Fruit fly (Drosophila melanogaster) whole organism, prepupa: ENCODE results near the gene phtm.
A peak's percentile ranks its signal among the peaks of the same experiment; 100 is the strongest.

Experiments used
- Blimp-1 ChIP-seq: fragments of 200-800 bp; sonication (Bioruptor generic); optimal IDR thresholded peaks from 3 replicates; lab custom pipeline; 2017; ENCODE audit warnings: missing biosample characterization, missing genetic modification characterization, mild to moderate bottlenecking, moderate library complexity, missing genetic modification reagents
- CG10631 ChIP-seq: fragments of 200-800 bp; sonication (Bioruptor generic); optimal IDR thresholded peaks from 2 replicates; lab custom pipeline; 2016; ENCODE audit warnings: missing biosample characterization, missing genetic modification characterization
- CG10669 ChIP-seq: fragments of 200-800 bp; sonication (Bioruptor generic); optimal IDR thresholded peaks from 3 replicates; lab custom pipeline; 2018; ENCODE audit warnings: missing biosample characterization, mild to moderate bottlenecking, missing genetic modification characterization, moderate library complexity
- CG11294 ChIP-seq: fragments of 200-800 bp; sonication (Bioruptor generic); IDR thresholded peaks from 2 replicates; pipeline ENCODE4 v1.3.6; 2022; ENCODE audit warnings: missing biosample characterization, missing genetic modification characterization
- CG11762 ChIP-seq: fragments of 200-800 bp; sonication (Bioruptor generic); optimal IDR thresholded peaks from 3 replicates; lab custom pipeline; 2016; ENCODE audit warnings: missing biosample characterization, missing genetic modification characterization; ENCODE audit not compliant: insufficient read depth
- CG11902 ChIP-seq: fragments of 200-800 bp; sonication (Bioruptor generic); optimal IDR thresholded peaks from 3 replicates; lab custom pipeline; 2016; ENCODE audit warnings: missing biosample characterization, missing genetic modification characterization
- CG1621 ChIP-seq: fragments of 200-800 bp; sonication (Bioruptor generic); optimal IDR thresholded peaks from 3 replicates; lab custom pipeline; 2018; ENCODE audit warnings: missing biosample characterization, mild to moderate bottlenecking, missing genetic modification characterization
- CG16779 ChIP-seq: fragments of 200-800 bp; sonication (Bioruptor generic); optimal IDR thresholded peaks from 3 replicates; lab custom pipeline; 2017; ENCODE audit warnings: missing biosample characterization, mild to moderate bottlenecking, missing genetic modification characterization
- CG3032 ChIP-seq: fragments of 200-800 bp; optimal IDR thresholded peaks from 2 replicates; lab custom pipeline; 2019; ENCODE audit warnings: missing biosample characterization, mild to moderate bottlenecking, missing genetic modification characterization, moderate library complexity
- CG31627 ChIP-seq: fragments of 200-800 bp; sonication (Bioruptor generic); optimal IDR thresholded peaks from 3 replicates; lab custom pipeline; 2016; ENCODE audit warnings: missing biosample characterization, missing genetic modification characterization
- CG32006 ChIP-seq: fragments of 200-800 bp; sonication (Bioruptor generic); optimal IDR thresholded peaks from 3 replicates; lab custom pipeline; 2017; ENCODE audit warnings: missing biosample characterization, mild to moderate bottlenecking, missing genetic modification characterization
- CG34406 ChIP-seq: fragments of 200-800 bp; sonication (Bioruptor generic); optimal IDR thresholded peaks from 3 replicates; lab custom pipeline; 2016; ENCODE audit warnings: missing biosample characterization, missing genetic modification characterization
- CG4318 ChIP-seq: fragments of 200-800 bp; sonication (Bioruptor generic); optimal IDR thresholded peaks from 3 replicates; lab custom pipeline; 2017; ENCODE audit warnings: missing biosample characterization, mild to moderate bottlenecking, missing genetic modification characterization
- CG6163 ChIP-seq: fragments of 200-800 bp; sonication (Bioruptor generic); IDR thresholded peaks from 3 replicates; pipeline ENCODE4 v1.3.6; 2022; ENCODE audit warnings: missing biosample characterization, missing genetic modification characterization
- CG6276 ChIP-seq: fragments of 200-800 bp; sonication (Bioruptor generic); optimal IDR thresholded peaks from 2 replicates; lab custom pipeline; 2017; ENCODE audit warnings: missing biosample characterization, mild to moderate bottlenecking, missing genetic modification characterization
- CG6854 ChIP-seq: fragments of 200-800 bp; sonication (Bioruptor generic); optimal IDR thresholded peaks from 2 replicates; lab custom pipeline; 2017; ENCODE audit warnings: missing biosample characterization, mild to moderate bottlenecking, missing genetic modification characterization
- CG7368 ChIP-seq: fragments of 200-800 bp; sonication (Bioruptor generic); optimal IDR thresholded peaks from 3 replicates; lab custom pipeline; 2016; ENCODE audit warnings: missing biosample characterization, missing genetic modification characterization
- CG8119 ChIP-seq: fragments of 200-800 bp; sonication (Bioruptor generic); IDR thresholded peaks from 3 replicates; pipeline ENCODE4 v1.3.6; 2022; ENCODE audit warnings: missing biosample characterization, missing genetic modification characterization
- CG8632 ChIP-seq: fragments of 200-800 bp; sonication (Bioruptor generic); optimal IDR thresholded peaks from 3 replicates; lab custom pipeline; 2016; ENCODE audit warnings: missing biosample characterization, missing genetic modification characterization
- CG9139 ChIP-seq: fragments of 200-800 bp; sonication (Bioruptor generic); optimal IDR thresholded peaks from 3 replicates; lab custom pipeline; 2017; ENCODE audit warnings: missing biosample characterization, mild to moderate bottlenecking, missing genetic modification characterization
- Eip78C ChIP-seq: fragments of 200-800 bp; sonication (Bioruptor generic); peaks from one replicate; lab custom pipeline; 2016; ENCODE audit warnings: missing biosample characterization, missing genetic modification characterization
- Eip93F ChIP-seq: fragments of 200-800 bp; sonication (Bioruptor generic); optimal IDR thresholded peaks from 2 replicates; lab custom pipeline; 2016; ENCODE audit warnings: missing biosample characterization, mild to moderate bottlenecking, missing genetic modification characterization
- Ets96B ChIP-seq: fragments of 200-800 bp; optimal IDR thresholded peaks from 2 replicates; lab custom pipeline; 2019; ENCODE audit warnings: missing biosample characterization, mild to moderate bottlenecking, missing genetic modification characterization, moderate library complexity
- Gug ChIP-seq: fragments of 200-800 bp; sonication (Bioruptor generic); IDR thresholded peaks from 2 replicates; pipeline ENCODE4 v1.3.6; 2022; ENCODE audit warnings: missing biosample characterization, missing genetic modification characterization
- Hr38 ChIP-seq: sonication (Bioruptor generic); optimal IDR thresholded peaks from 2 replicates; lab custom pipeline; 2016; ENCODE audit warnings: missing biosample characterization, missing genetic modification characterization
- Hr39 ChIP-seq: fragments of 200-800 bp; sonication (Bioruptor generic); optimal IDR thresholded peaks from 2 replicates; lab custom pipeline; 2016; ENCODE audit warnings: missing biosample characterization, missing genetic modification characterization
- Lpt ChIP-seq: fragments of 200-800 bp; sonication (Bioruptor generic); optimal IDR thresholded peaks from 3 replicates; lab custom pipeline; 2016; ENCODE audit warnings: missing biosample characterization, missing genetic modification characterization
- Met ChIP-seq: fragments of 200-800 bp; sonication (Bioruptor generic); optimal IDR thresholded peaks from 3 replicates; lab custom pipeline; 2016; ENCODE audit warnings: missing biosample characterization, missing genetic modification characterization
- Smox ChIP-seq: fragments of 200-800 bp; sonication (Bioruptor generic); optimal IDR thresholded peaks from 3 replicates; lab custom pipeline; 2016; ENCODE audit warnings: missing biosample characterization, missing genetic modification characterization
- Sox102F ChIP-seq: fragments of 200-800 bp; sonication (Bioruptor generic); optimal IDR thresholded peaks from 2 replicates; lab custom pipeline; 2016; ENCODE audit warnings: missing biosample characterization, mild to moderate bottlenecking, missing genetic modification characterization
- Sox14 ChIP-seq: fragments of 200-800 bp; sonication (Bioruptor generic); optimal IDR thresholded peaks from 3 replicates; lab custom pipeline; 2016; ENCODE audit warnings: missing biosample characterization, missing genetic modification characterization
- Sox15 ChIP-seq: fragments of 200-800 bp; sonication (Bioruptor generic); optimal IDR thresholded peaks from 3 replicates; lab custom pipeline; 2016; ENCODE audit warnings: missing biosample characterization, missing genetic modification characterization
- acj6 ChIP-seq: fragments of 200-800 bp; sonication (Bioruptor generic); optimal IDR thresholded peaks from 3 replicates; lab custom pipeline; 2016; ENCODE audit warnings: missing biosample characterization, missing genetic modification characterization
- cyc ChIP-seq: fragments of 200-800 bp; sonication (Bioruptor generic); optimal IDR thresholded peaks from 3 replicates; lab custom pipeline; 2016; ENCODE audit warnings: missing biosample characterization, missing genetic modification characterization
- dac ChIP-seq: fragments of 200-800 bp; sonication (Bioruptor generic); optimal IDR thresholded peaks from 2 replicates; lab custom pipeline; 2017; ENCODE audit warnings: missing biosample characterization, mild to moderate bottlenecking, missing genetic modification characterization
- dsx ChIP-seq: fragments of 200-800 bp; optimal IDR thresholded peaks from 3 replicates; lab custom pipeline; 2019; ENCODE audit warnings: missing biosample characterization, mild to moderate bottlenecking, missing genetic modification characterization, moderate library complexity; ENCODE audit not compliant: poor library complexity, severe bottlenecking
- eg ChIP-seq: fragments of 200-800 bp; sonication (Bioruptor generic); IDR thresholded peaks from 3 replicates; pipeline ENCODE4 v1.3.6; 2022; ENCODE audit warnings: missing biosample characterization, missing genetic modification characterization
- esn ChIP-seq: fragments of 200-800 bp; sonication (Bioruptor generic); optimal IDR thresholded peaks from 2 replicates; lab custom pipeline; 2016; ENCODE audit warnings: missing biosample characterization, mild to moderate bottlenecking, missing genetic modification characterization, moderate library complexity
- fd59A ChIP-seq: fragments of 200-800 bp; sonication (Bioruptor generic); optimal IDR thresholded peaks from 2 replicates; lab custom pipeline; 2017; ENCODE audit warnings: missing biosample characterization, mild to moderate bottlenecking, missing genetic modification characterization, missing genetic modification reagents
- fd85E ChIP-seq: fragments of 200-800 bp; sonication (Bioruptor generic); optimal IDR thresholded peaks from 3 replicates; lab custom pipeline; 2016; ENCODE audit warnings: missing biosample characterization, missing genetic modification characterization
- fkh ChIP-seq: fragments of 200-800 bp; sonication (Bioruptor generic); optimal IDR thresholded peaks from 3 replicates; lab custom pipeline; 2017; ENCODE audit warnings: missing biosample characterization, mild to moderate bottlenecking, missing genetic modification characterization, moderate library complexity
- lz ChIP-seq: fragments of 200-800 bp; sonication (Bioruptor generic); optimal IDR thresholded peaks from 3 replicates; lab custom pipeline; 2016; ENCODE audit warnings: missing biosample characterization, missing genetic modification characterization
- net ChIP-seq: fragments of 200-800 bp; sonication (Bioruptor generic); optimal IDR thresholded peaks from 3 replicates; lab custom pipeline; 2016; ENCODE audit warnings: missing biosample characterization, missing genetic modification characterization
- pdm3 ChIP-seq: fragments of 200-800 bp; sonication (Bioruptor generic); optimal IDR thresholded peaks from 3 replicates; lab custom pipeline; 2016; ENCODE audit warnings: missing biosample characterization, missing genetic modification characterization
- salr ChIP-seq, 2 experiments: fragments of 200-800 bp; sonication (Bioruptor generic); optimal IDR thresholded peaks; 3 replicates each; lab custom pipeline; 2016 to 2018; ENCODE audit warnings: missing biosample characterization in 2 of 2, missing genetic modification characterization in 2 of 2, mild to moderate bottlenecking in 1 of 2
- ss ChIP-seq, 2 experiments: fragments of 200-800 bp; sonication (Bioruptor generic); optimal IDR thresholded peaks; 2 replicates in 1 of 2; 3 replicates in 1 of 2; lab custom pipeline; 2017 to 2018; ENCODE audit warnings: mild to moderate bottlenecking in 2 of 2, missing biosample characterization in 2 of 2, missing genetic modification characterization in 2 of 2, moderate library complexity in 1 of 2

The phtm gene

dm6 chrX:18644890-18645289 is 40.7 kb upstream of the phtm start (continued):
- TF ChIP-seq CG11902 (GFP tag; lab: Kevin White, UChicago), result peak; percentile 77
- peak; percentile 23 for TF ChIP-seq fd85E (GFP tag; lab: Kevin White, UChicago)
- TF ChIP-seq CG7368 (GFP tag; lab: Kevin White, UChicago), result peak; percentile 70
- peak; percentile 60 for TF ChIP-seq CG11762
- peak; percentile 75 for TF ChIP-seq lz
- peak; percentile 85 for TF ChIP-seq Hr39 (GFP tag; lab: Kevin White, UChicago)
- TF ChIP-seq pdm3 (GFP tag; lab: Kevin White, UChicago), result peak; percentile 85
- TF ChIP-seq fd59A (GFP tag; lab: Kevin White, UChicago), result peak; percentile 60
- peak; percentile 8 to 64 for TF ChIP-seq ss (GFP tag; optimal IDR thresholded peaks at IDR 0.05; lab: Kevin White, UChicago)
- peak; percentile 47 for TF ChIP-seq CG6854 (GFP tag; lab: Kevin White, UChicago)
- TF ChIP-seq dac (GFP tag; lab: Kevin White, UChicago), result peak; percentile 1
- peak; percentile 80 for TF ChIP-seq CG34406 (GFP tag; lab: Kevin White, UChicago)
- TF ChIP-seq CG6163 (GFP tag; lab: Robert Waterston, UW), result peak; percentile 77
- peak; percentile 83 for TF ChIP-seq Sox14 (GFP tag; lab: Kevin White, UChicago)
- peak; percentile 71 for TF ChIP-seq CG32006 (GFP tag; lab: Kevin White, UChicago)
- TF ChIP-seq CG4318, result peak; percentile 55
- TF ChIP-seq Smox (GFP tag; lab: Kevin White, UChicago), result peak; percentile 73
- peak; percentile 88 for TF ChIP-seq Eip78C (GFP tag; lab: Kevin White, UChicago)
- TF ChIP-seq CG10669 (GFP tag; lab: Kevin White, UChicago), result peak; percentile 68
- no peak for TF ChIP-seq dsx (GFP tag; lab: Kevin White, UChicago)
- peak; percentile 31 for TF ChIP-seq Lpt
- TF ChIP-seq Sox102F, result peak; percentile 76
- TF ChIP-seq CG16779 (tag; lab: Kevin White, UChicago), result peak; percentile 28
- peak; percentile 78 for TF ChIP-seq CG10631 (GFP tag; lab: Kevin White, UChicago)

- peak; percentile 57 for TF ChIP-seq dac (GFP tag; lab: Kevin White, UChicago)
- peak; percentile 80 for TF ChIP-seq Smox (GFP tag; lab: Kevin White, UChicago)
- TF ChIP-seq net (GFP tag; lab: Kevin White, UChicago), result peak; percentile 64
- TF ChIP-seq fd59A (GFP tag; lab: Kevin White, UChicago), result peak; percentile 38
- TF ChIP-seq Eip78C (GFP tag; lab: Kevin White, UChicago), result peak; percentile 87
- TF ChIP-seq CG10631 (GFP tag; lab: Kevin White, UChicago), result peak; percentile 66
- TF ChIP-seq dsx (GFP tag; lab: Kevin White, UChicago), result peak; percentile 32
- no peak for TF ChIP-seq CG9139 (GFP tag; lab: Kevin White, UChicago)
- TF ChIP-seq CG6163 (GFP tag; lab: Robert Waterston, UW), result peak; percentile 72; the same call in 2 of the 3 replicates
- TF ChIP-seq Ets96B (tag; lab: Kevin White, UChicago), result peak; percentile 54
- peak; percentile 44 for TF ChIP-seq Lpt
- peak in 1 of 2 experiments; percentile 71 for TF ChIP-seq salr (GFP tag; optimal IDR thresholded peaks at IDR 0.05; lab: Kevin White, UChicago)
- peak; percentile 52 for TF ChIP-seq CG3032 (tag; lab: Kevin White, UChicago)
- peak; percentile 31 for TF ChIP-seq Blimp-1 (GFP tag; lab: Kevin White, UChicago)
- peak; percentile 70 for TF ChIP-seq CG8632 (GFP tag; lab: Kevin White, UChicago)
- TF ChIP-seq CG7368 (GFP tag; lab: Kevin White, UChicago), result peak; percentile 37
- TF ChIP-seq CG16779 (tag; lab: Kevin White, UChicago), result peak; percentile 35
- TF ChIP-seq Eip93F (GFP tag; lab: Kevin White, UChicago), result no peak
- peak; percentile 81 for TF ChIP-seq CG8119 (GFP tag; lab: Robert Waterston, UW)
- peak; percentile 22 for TF ChIP-seq CG1621
- TF ChIP-seq fkh (GFP tag; lab: Kevin White, UChicago), result peak; percentile 86
- peak; percentile 69 for TF ChIP-seq eg (GFP tag; lab: Robert Waterston, UW)
- peak; percentile 69 for TF ChIP-seq acj6 (GFP tag; lab: Kevin White, UChicago)
- TF ChIP-seq Sox102F, result peak; percentile 75
- peak; percentile 81 for TF ChIP-seq esn (GFP tag; lab: Kevin White, UChicago)
- no peak for TF ChIP-seq CG11294 (GFP tag; lab: Robert Waterston, UW)
- peak; percentile 20 for TF ChIP-seq CG6854 (GFP tag; lab: Kevin White, UChicago)
- no peak for TF ChIP-seq Hr38 (GFP tag; lab: Kevin White, UChicago)
- TF ChIP-seq Met (GFP tag; lab: Kevin White, UChicago), result peak; percentile 80
- peak; percentile 73 for TF ChIP-seq CG6276 (GFP tag; lab: Kevin White, UChicago)
- peak; percentile 49 for TF ChIP-seq CG4318
- TF ChIP-seq Sox15 (GFP tag; lab: Kevin White, UChicago), result peak; percentile 50
- TF ChIP-seq CG11902 (GFP tag; lab: Kevin White, UChicago), result peak; percentile 19
- TF ChIP-seq Gug (GFP tag; lab: Robert Waterston, UW), result peak; percentile 47; the same call in 1 of the 2 replicates
- peak; percentile 75 for TF ChIP-seq CG31627
- TF ChIP-seq ss (GFP tag; optimal IDR thresholded peaks at IDR 0.05; lab: Kevin White, UChicago), result peak; percentile 25 to 42
- TF ChIP-seq CG10669 (GFP tag; lab: Kevin White, UChicago), result peak; percentile 60
- TF ChIP-seq cyc (GFP tag; lab: Kevin White, UChicago), result peak; percentile 73
Measured at dm6 chrX:18645720-18646213, 39.8 kb upstream of the phtm start.
